Fruit fly (Drosophila melanogaster): ENCODE measurements around the gene CG32221.

The CG32221 gene

dm6 chr3L:19801105-19801504 is 33.4 kb upstream of the CG32221 start, which contains the start of gene CG14102 (continued):
- TF ChIP-seq Dll (GFP tag; IDR thresholded peaks at IDR 0.05; ENCODE audit: partially characterized antibody): peak; percentile 78
- TF ChIP-seq Dref (GFP tag; IDR thresholded peaks at IDR 0.05): peak; percentile 56
- TF ChIP-seq mld (GFP tag; IDR thresholded peaks at IDR 0.05; ENCODE audit: partially characterized antibody): 0 out of 3 replicates have a peak, but pooled peaks have one; percentile 9
- TF ChIP-seq zen2 (GFP tag; IDR thresholded peaks at IDR 0.05; ENCODE audit: partially characterized antibody): peak; percentile 41; the same call in 1 of the 3 replicates
- peak; percentile 54; the same call in 2 of the 3 replicates for TF ChIP-seq CG16813 (GFP tag; IDR thresholded peaks at IDR 0.05; ENCODE audit: partially characterized antibody)
- TF ChIP-seq hbn (GFP tag; IDR thresholded peaks at IDR 0.05; ENCODE audit: partially characterized antibody): peak; percentile 70
- TF ChIP-seq caup (GFP tag; optimal IDR thresholded peaks at IDR 0.05; ENCODE audit: severe bottlenecking): no peak

- TF ChIP-seq vfl (GFP tag; optimal IDR thresholded peaks at IDR 0.05): no peak
- no peak for TF ChIP-seq ken (GFP tag; IDR thresholded peaks at IDR 0.05)
- no peak for TF ChIP-seq dm (GFP tag; optimal IDR thresholded peaks at IDR 0.05)
- no peak for TF ChIP-seq CG10959 (GFP tag; IDR thresholded peaks at IDR 0.05)
- TF ChIP-seq Pdp1 (GFP tag; optimal IDR thresholded peaks at IDR 0.05): no peak
- TF ChIP-seq CG8281 (tag; optimal IDR thresholded peaks at IDR 0.05): no peak
- no peak for TF ChIP-seq CG6254 (GFP tag; optimal IDR thresholded peaks at IDR 0.05)
- no peak for TF ChIP-seq bsh (GFP tag; optimal IDR thresholded peaks at IDR 0.05)
- no peak for TF ChIP-seq ara (GFP tag; IDR thresholded peaks at IDR 0.05)
- TF ChIP-seq Blimp-1 (GFP tag; optimal IDR thresholded peaks at IDR 0.05): no peak
- TF ChIP-seq bcd (GFP tag; optimal IDR thresholded peaks at IDR 0.05): no peak
- TF ChIP-seq CG13624 (GFP tag; optimal IDR thresholded peaks at IDR 0.05): no peak
- TF ChIP-seq CG33213 (GFP tag; optimal IDR thresholded peaks at IDR 0.05): no peak
- no peak for TF ChIP-seq z (GFP tag; IDR thresholded peaks at IDR 0.05)
- peak; percentile 81 for TF ChIP-seq hbn (GFP tag; IDR thresholded peaks at IDR 0.05; ENCODE audit: partially characterized antibody)
- TF ChIP-seq sima (GFP tag; optimal IDR thresholded peaks at IDR 0.05): no peak
- TF ChIP-seq grau (tag; optimal IDR thresholded peaks at IDR 0.05): no peak
- TF ChIP-seq unc-4 (GFP tag; IDR thresholded peaks at IDR 0.05; ENCODE audit: partially characterized antibody): peak; percentile 85
- no peak for TF ChIP-seq CG10209 (GFP tag; optimal IDR thresholded peaks at IDR 0.05)
- peak; percentile 60; the same call in 2 of the 3 replicates for TF ChIP-seq Opbp (GFP tag; IDR thresholded peaks at IDR 0.05; ENCODE audit: partially characterized antibody)
- TF ChIP-seq Vsx1 (GFP tag; optimal IDR thresholded peaks at IDR 0.05): no peak
- peak; percentile 71 for TF ChIP-seq BEAF-32 (GFP tag; optimal IDR thresholded peaks at IDR 0.05)
- TF ChIP-seq CG10543 (GFP tag; optimal IDR thresholded peaks at IDR 0.05): no peak
- TF ChIP-seq CG2129 (GFP tag; IDR thresholded peaks at IDR 0.05; ENCODE audit: partially characterized antibody): peak; percentile 67
- TF ChIP-seq run (tag; optimal IDR thresholded peaks at IDR 0.05): no peak
- TF ChIP-seq CG17359 (tag; optimal IDR thresholded peaks at IDR 0.05): no peak
- no peak for TF ChIP-seq CG11085 (GFP tag; IDR thresholded peaks at IDR 0.05)
- no peak for TF ChIP-seq zfh1 (GFP tag; IDR thresholded peaks at IDR 0.05)
- TF ChIP-seq CG34224 (GFP tag; IDR thresholded peaks at IDR 0.05; ENCODE audit: partially characterized antibody): peak; percentile 88
- TF ChIP-seq Hand (GFP tag; optimal IDR thresholded peaks at IDR 0.05): no peak
- no peak for TF ChIP-seq nom (GFP tag; optimal IDR thresholded peaks at IDR 0.05)
- TF ChIP-seq Abd-B (GFP tag; optimal IDR thresholded peaks at IDR 0.05): no peak
- TF ChIP-seq CG8089 (GFP tag; optimal IDR thresholded peaks at IDR 0.05): no peak
- TF ChIP-seq dimm (GFP tag; IDR thresholded peaks at IDR 0.05): no peak
- TF ChIP-seq chif (GFP tag; optimal IDR thresholded peaks at IDR 0.05): no peak
- no peak for TF ChIP-seq CG17568 (GFP tag; optimal IDR thresholded peaks at IDR 0.05)
- TF ChIP-seq HLH54F (GFP tag; optimal IDR thresholded peaks at IDR 0.05): no peak
- TF ChIP-seq ewg (GFP tag; optimal IDR thresholded peaks at IDR 0.05): no peak
- TF ChIP-seq MTF-1 (GFP tag; optimal IDR thresholded peaks at IDR 0.05; ENCODE audit: borderline replicate concordance): no peak
- TF ChIP-seq CG1832 (GFP tag; optimal IDR thresholded peaks at IDR 0.05): no peak
- no peak for TF ChIP-seq CG12236 (GFP tag; optimal IDR thresholded peaks at IDR 0.05)
Measured at dm6 chr3L:19804908-19805307, 29.6 kb upstream of the CG32221 start, which contains the start of the genes TORIP and Ccdc58. TSS of gene TORIP (minus strand) at chr3L:19805080. TSS of gene Ccdc58 (plus strand) at chr3L:19805181.
